Fruit fly (Drosophila melanogaster) whole organism, larva: ENCODE data around the gene tobi.
A peak's percentile ranks its signal among the peaks of the same experiment; 100 is the strongest.

ENCODE experiments used
- noc ChIP-seq: fragments of 200-800 bp; sonication (Bioruptor generic); optimal IDR thresholded peaks from 3 replicates; lab custom pipeline; 2019; ENCODE audit warnings: missing biosample characterization, mild to moderate bottlenecking, missing genetic modification characterization, moderate library complexity

tobi gene

DNA sequence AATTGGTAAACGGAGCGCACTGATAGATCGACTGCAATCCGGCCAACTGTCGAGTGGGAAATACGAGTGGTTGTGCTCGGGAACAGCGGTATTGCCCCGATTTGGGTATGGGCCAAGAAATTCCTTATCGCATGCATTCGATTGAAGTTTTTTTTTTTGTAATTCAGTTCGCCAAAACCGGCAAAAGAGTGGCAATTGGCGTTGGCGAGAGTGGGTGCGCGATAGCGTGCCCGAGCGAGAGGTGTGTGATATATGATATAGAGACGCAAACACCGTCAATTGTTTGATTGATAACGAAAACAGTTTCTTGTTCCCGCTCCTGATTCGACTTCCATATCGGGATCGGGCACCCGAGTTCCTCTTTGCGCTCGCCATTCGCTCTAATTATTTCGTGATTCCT is 33.0 kb downstream of the tobi start, which contains the start of gene CG31087:
TSS of gene CG31087 (minus strand) at position 63 of the 400 bp plus-strand sequence.
- no peak for TF ChIP-seq noc

DNA sequence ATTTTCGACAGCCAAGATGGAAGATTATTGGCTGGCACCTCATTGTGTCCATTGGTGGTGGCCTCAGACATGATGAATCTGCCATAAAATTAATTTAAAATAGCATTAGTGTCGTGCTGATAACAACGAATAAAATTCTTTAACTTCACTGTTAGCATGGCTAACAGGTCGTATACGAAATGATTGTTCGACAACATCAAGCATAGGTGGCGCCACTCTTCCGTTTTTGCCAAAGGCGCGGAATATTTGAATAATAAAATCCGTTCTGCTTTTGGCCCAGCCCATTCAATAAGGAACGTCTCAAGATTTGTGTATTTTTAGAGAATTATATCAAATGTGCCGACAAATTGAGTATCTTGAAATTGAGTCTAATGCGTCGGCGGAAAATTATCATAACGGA is 34.1 kb downstream of the tobi start:
- no peak for TF ChIP-seq noc

DNA sequence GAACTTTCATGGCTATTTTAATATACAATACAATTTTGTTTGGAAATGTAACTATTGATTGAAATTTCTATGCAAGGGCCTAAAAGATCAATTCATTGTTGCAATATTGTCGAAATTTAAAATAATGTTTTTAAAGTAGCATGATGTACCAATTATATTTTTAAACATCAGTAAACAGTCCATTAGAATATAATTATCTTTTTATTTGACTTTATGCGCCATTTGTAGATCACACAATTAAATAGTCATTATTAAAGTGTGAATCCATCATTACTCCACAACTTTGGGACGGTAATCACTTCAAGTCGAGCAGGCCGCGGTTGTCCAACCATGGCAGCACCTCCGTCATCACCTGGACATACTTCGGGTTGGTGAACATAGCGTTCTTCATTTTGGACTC is 35.9 kb downstream of the tobi start, which contains the start of gene CG31099:
TSS of gene CG31099 (minus strand) at position 101 of the 400 bp plus-strand sequence.
- TF ChIP-seq noc: no peak

DNA sequence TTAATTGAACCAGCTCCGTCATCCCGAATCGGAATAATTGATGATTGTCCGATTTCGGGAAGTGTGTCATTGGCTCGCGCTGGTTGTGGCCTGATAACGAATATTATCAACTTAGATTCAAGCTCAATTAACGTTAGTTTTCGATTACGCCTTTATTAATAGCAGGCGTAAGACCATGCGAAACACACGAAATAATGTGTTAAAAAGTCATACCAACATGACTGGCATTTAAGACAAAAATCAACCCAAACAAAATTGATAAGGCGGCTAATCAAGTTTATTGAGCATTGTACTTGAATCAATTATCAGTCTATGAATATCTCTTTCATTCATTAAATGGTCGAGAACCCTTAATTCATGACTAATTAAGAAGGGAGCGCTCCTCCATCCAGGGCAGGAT is 37.5 kb downstream of the tobi start:
- peak; percentile 1 for TF ChIP-seq noc

DNA sequence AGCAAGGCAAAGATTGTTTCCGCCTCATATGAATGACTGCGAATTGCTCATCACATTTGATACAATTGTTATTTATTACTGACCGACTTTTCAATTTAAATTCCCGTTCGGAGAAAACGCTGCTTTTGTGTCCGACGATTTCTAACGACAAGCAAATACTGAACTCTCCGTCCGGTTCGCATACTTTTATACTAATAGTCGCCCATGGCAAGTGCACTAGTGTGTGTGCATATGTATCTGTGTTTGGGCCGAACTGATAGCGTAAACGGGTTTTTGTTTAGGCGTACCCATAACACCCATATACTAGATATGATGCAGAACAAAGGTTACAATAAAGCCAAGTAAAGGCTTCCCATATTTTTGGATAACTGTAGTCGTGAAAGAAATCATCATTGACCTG is 38.5 kb downstream of the tobi start, which contains the start of gene CG10550:
TSS of gene CG10550 (minus strand) at position 164 of the 400 bp plus-strand sequence.
- no peak for TF ChIP-seq noc

DNA sequence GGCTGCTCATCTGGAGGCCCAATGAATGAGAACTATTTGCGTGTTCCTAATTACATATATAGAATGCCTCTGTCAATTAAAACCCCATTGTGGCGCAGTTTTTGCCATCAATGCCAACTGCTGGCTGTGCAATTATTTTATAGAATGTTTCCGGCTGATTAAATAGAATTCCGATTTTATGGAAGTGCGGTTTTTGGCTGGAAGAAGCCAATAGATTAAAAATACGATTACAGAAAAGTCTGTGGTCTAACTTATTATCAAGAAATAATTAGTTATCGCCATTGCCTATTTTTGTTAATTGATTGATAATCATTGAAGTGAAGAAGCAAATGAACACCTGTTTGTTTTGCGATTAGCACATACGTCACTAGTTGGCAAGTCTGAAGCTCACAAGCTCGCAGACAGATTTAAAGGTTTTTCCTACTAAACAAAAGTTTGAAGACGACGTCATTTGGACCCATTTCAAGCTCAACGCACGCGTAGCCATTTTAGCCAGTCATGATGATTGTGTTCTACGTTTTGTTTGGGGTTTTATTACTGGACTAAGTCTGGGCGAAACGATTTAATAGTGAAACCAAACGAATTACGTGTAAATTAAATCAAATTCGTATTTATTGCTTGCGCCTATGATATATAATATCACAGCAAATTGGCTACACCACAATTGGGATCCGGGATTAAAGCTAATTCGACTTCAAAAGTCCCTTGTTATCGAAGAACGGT is 40.7 kb downstream of the tobi start:
- peak; percentile 47 for TF ChIP-seq noc

DNA sequence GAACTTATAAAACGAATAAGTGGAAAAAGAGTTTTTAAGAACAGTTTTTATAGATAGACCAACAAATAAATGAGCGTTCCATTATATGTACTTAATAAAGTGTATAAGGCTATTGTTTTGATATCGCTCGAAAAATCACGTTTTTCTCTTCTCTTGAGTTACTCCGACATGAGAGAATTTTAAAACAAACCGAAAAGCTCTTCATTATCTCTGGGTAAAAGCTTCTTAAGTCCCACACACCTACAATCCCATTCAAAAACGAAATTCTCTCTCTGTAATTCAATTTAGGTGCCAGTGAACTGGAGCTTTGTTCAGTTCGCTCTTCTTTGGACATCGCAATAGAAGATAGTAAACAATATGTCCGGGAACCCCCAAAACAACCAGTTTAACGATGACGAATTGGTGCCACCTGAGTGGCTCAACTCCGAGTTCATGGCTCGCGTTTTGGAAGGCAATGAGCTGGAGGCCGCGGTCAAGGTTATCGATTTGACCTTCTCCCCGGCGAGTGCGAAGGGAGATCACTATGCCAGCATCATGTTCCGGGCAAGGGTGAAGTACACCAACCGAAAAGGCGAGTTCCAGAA is 42.8 kb downstream of the tobi start, which contains the start of gene CG31436:
TSS of gene CG31436 (plus strand) at position 281 of the 584 bp plus-strand sequence.
- no peak for TF ChIP-seq noc

DNA sequence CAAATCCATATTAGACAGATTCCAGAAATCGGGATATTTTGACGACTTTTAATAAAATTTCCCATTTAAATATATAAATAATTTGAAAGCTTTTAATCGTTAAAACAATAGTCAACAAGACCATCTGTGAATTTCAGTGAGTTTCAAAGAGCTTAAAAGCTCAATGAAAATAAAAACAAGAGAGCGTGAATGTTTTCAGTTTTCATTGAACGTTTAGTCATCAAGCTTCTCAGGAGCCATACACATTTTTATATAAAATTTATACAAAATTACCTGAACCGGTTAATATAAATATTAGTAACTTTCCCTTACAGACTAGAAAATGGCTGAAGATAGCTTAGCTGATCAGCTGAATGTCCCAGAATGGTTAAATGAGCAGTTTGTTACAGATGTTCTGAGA is 44.5 kb downstream of the tobi start, which contains the start of gene CG31370:
TSS of gene CG31370 (plus strand) at position 226 of the 400 bp plus-strand sequence.
- TF ChIP-seq noc: no peak

DNA sequence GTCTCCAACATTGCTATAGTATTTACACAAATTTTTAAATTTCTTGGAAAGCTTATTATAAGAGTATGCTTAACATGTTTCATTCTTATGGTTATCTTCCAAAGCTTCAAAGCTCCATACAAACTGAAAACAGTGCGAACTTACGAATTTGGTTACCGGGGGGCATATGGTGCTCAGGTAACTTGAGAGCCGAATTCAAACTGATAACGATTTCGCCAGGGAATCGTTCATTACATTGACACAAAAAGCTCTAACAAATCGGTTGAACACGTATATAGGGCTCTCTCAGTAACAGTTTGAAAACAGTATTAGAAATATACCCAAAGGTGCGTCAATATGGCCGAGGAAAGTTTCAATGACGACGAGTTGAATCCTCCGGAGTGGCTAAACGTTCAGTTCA is 46.1 kb downstream of the tobi start, which contains the start of gene CG13659:
TSS of gene CG13659 (plus strand) at position 317 of the 400 bp plus-strand sequence.
- no peak for TF ChIP-seq noc

DNA sequence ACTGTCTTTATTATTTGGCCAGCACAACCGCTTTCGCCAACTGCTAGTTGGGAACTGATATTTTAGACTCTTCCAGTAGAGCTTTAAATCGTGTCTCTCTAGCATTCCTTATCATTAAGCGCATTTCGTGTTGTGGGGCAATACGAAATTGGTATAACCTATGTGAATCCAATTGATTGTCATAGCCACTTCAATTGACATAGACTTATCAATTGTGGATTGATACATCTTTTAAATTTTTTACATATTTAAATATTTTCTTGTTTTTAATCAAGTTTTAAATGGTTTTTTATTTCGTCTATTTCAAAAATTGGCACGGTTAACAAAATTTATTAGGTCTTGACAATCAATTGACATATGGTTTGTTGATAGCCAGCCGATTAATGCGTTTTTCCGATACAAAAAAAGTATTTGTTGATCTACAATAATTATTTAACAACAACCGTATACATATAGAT is 47.2 kb downstream of the tobi start, which contains the start of gene CG31288:
TSS of gene CG31288 (minus strand) at position 51 of the 458 bp plus-strand sequence.
- no peak for TF ChIP-seq noc

DNA sequence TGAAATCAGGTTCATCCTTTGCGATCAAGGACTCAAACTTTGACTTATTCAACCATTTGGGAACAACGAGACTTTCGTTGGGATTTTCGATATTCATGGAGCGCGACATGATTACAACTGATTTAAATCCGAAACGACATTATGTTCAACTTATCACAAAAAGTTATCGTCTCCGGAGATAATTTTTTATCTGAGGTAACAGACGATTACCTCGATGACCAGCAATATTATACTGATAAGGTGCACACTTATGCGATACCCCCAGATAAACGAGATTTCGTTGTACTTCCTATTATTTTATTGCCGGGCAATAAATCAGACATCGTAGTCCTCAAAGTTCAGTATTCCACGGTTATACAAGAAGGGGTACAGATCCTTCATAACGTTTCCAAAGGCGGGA is 49.0 kb downstream of the tobi start, which contains the start of gene CG31097:
TSS of gene CG31097 (minus strand) at position 101 of the 400 bp plus-strand sequence.
- no peak for TF ChIP-seq noc

DNA sequence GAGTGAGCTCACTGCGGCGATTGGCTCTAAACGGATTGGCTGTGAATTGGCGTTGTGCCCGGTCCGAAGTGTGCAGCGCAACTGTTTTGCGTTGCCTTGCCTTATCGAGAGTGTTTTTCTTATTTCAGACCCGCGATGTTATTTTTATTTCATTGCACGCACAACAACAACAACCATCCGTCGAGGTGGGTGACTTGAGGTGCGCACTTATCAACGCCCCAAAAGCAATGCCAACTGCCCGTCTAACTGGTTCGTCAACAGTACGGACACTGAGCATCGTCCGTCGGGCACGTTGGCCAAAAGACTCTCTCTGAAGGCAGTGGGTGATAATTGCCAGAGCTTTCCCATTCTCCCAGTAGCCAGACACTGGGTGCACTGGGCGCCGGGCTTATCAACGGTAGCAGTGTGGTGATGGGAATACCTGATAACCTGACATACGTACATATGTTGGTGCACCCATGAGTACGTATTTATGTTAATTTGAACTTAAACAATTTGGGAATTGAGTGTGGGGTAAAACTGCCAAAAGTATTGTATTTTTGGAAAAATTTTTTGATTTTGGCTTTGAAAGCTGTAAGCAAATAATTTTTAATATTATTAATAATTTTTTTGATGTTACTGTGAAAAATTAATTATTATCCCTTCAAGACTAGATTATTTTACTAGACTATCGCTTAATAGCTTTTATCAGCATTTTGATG is 51.3 kb downstream of the tobi start, which contains the start of gene CG31102:
TSS of gene CG31102 (minus strand) at position 275 of the 701 bp plus-strand sequence.
- peak; percentile 65 for TF ChIP-seq noc
